Fruit fly (Drosophila melanogaster) ovary, adult (tissue): ENCODE results near the gene cmpy.
A peak's percentile ranks its signal among the peaks of the same experiment; 100 is the strongest.

Experiments used
- CG17801 ChIP-seq: fragments of 200-800 bp; optimal IDR thresholded peaks from 2 replicates; lab custom pipeline; 2019; ENCODE audit warnings: missing biosample characterization, mild to moderate bottlenecking, missing genetic modification characterization, moderate library complexity; ENCODE audit not compliant: partially characterized antibody

cmpy gene

DNA sequence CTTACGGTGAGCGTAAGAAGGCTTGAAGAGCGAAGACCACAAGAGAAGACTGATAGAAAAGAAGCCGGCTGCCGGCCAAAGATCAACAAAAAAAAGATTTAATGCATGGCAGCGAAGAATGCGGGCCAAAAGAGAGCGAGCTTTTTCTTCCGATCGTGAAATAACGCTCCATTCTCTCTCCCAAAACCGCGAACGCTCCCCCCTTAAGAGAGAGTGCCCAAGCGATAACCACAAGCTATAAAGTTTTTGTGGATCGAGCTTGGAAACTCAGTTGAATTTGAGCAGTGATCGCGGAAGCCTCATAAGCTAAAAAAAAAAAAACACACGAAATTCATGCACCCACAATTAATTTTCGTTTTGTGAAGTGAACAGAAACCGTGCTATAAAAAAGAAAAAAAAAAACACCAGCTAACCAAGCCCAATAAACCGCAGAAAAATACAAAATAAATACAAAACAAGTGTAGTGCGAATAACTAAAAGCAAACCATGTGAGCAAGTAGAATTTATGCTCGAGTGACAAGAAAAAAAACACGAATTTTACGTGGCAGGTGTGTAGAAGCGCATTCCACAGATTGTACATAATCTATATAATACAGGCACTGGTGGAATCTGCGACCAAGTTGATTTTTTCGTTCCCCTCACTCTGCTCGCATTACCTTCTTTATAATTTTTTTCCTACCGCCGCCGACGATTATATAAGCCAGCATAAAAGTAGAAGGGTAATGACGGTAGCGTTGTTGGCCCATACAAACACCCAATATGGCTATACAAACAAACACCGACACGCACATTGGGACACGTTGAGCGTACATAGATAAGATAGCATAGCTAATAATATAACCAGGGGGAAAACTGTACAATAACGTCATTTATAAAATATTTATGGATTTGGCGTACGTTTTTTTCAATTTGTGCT lies 11.6 kb upstream of the cmpy start, which contains the start of gene CG13252:
Gene CG13252, plus strand, starts transcription at position 269 of the 916 bp plus-strand sequence.
- TF ChIP-seq CG17801 (GFP tag; lab: Kevin White, UChicago), result peak; percentile 78

DNA sequence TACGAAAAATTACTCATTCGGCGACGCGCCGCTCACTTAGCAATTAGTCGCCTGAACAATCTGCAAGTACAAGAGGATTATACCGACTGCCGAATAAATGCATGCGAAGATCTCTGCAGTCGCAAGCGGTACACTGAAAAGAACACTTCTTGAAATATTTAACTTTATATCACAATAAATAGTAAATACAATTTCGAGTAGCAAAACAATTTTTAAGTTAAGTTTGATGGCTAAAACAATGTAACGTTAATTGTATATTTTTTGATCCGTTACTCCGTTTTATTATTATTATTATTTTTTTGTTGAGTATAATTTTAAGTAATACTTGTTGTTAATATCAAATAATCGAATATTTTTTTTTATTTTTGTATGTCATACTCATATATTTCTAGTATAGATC lies 10.4 kb upstream of the cmpy start:
- peak; percentile 27 for TF ChIP-seq CG17801 (GFP tag; lab: Kevin White, UChicago)

DNA sequence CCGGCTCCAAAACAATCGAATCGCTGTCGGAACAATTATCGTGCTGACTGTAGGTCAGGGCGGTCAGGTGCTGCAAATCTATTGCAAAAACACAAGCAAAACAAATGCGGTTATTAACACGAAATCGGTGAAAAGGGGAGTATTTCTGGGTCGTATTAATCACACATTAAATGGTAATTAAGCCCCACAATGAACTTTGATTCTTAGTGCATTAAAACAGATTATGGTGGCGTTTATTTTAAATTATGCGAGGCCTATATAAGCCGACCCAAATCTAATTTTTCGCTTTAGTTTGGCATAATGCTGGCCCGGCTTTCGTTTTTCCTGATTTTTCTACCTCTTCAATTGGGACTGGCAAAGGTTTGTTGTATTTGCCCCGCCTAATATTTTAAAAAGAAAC lies 5.2 kb downstream of the cmpy start, which contains the start of gene CG34260:
Gene CG34260, plus strand, starts transcription at position 301 of the 400 bp plus-strand sequence.
- TF ChIP-seq CG17801 (GFP tag; lab: Kevin White, UChicago), result no peak

DNA sequence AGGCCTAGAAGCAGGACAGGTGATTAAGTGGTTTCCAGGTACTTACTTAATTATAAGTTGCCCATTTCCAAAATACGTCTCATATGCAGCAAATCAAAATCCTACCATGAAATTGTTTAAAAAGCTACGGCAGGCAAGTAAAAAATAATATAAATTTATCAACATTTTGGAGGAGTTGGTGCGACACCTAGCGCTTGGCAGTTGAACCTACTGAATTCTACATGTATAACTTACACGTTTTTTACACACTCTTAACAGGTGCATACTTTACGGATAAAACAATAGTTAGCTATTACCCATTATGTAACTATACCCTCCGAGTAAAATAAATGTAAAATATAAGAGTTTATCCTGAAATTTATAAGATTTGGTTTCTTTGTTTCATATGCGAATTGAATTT lies 7.6 kb downstream of the cmpy start:
- TF ChIP-seq CG17801 (GFP tag; lab: Kevin White, UChicago), result no peak

DNA sequence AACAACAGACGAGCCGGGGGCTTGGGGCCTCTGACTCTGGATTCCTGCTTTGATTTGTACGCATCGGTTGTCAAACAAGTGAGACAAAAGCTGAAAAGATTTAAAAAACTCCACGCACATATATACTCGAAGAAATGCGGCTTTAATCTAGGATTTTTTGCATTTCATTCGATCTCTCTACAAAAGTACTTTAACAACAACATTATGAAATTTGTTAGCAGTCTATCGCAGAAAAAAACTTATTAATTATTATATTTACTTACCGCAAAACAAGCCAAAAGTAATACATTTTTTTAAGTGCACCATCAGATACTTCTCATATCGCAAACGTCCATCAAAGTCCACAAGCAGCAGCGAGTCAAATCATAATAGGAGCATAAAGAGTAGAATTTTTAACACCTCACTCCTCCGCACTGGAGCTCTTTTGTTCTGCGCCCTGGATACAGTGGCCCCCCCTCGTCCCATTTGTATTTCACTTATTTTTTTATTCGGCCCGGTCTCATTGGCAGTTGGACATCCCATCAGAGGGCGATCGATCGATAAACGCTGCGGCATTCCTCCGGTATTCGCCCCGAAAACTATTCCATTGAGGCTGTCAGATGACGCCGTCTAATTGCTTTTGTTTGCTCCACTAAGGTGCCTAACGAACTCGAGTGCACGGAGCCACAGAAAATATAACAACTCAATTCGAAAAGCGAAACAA lies 8.4 kb downstream of the cmpy start:
- no peak for TF ChIP-seq CG17801 (GFP tag; lab: Kevin White, UChicago)

DNA sequence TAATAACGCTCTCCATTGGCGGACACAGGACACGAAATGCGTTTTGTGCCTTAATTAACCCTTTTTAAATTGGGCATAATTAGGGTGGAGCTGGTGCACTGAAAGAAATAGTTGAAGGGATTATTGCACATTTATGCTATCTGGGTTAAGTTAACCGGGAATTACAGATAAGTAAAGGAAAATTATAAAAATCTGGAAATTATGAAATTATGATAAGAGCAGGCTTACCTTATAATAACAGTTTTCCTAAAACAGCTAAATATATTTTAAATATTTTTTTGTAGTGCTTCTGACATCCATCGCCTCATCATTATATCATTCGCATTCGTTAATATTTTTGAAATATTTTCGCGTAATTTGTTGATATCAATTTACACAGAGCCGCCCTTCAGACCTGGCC lies 11.8 kb downstream of the cmpy start:
- TF ChIP-seq CG17801 (GFP tag; lab: Kevin White, UChicago), result no peak

DNA sequence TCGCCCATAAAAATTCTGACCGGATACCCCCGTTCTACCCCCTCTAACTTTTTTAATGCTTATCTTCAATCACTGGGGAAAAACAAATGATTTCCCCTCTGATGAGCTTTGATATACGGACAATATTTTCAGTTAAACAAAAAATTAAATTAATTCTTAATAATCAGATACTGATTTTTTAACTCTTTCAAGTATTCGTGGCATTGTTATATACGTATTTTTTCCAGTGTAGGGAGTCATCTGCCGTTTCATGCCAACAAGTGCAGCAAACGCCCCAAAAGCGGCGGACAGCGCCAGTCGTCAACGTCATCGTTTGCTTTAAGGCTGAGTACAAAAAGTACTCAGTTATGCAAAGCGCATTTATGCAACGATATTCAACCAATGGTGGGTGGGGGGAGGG lies 18.3 kb downstream of the cmpy start:
- no peak for TF ChIP-seq CG17801 (GFP tag; lab: Kevin White, UChicago)

DNA sequence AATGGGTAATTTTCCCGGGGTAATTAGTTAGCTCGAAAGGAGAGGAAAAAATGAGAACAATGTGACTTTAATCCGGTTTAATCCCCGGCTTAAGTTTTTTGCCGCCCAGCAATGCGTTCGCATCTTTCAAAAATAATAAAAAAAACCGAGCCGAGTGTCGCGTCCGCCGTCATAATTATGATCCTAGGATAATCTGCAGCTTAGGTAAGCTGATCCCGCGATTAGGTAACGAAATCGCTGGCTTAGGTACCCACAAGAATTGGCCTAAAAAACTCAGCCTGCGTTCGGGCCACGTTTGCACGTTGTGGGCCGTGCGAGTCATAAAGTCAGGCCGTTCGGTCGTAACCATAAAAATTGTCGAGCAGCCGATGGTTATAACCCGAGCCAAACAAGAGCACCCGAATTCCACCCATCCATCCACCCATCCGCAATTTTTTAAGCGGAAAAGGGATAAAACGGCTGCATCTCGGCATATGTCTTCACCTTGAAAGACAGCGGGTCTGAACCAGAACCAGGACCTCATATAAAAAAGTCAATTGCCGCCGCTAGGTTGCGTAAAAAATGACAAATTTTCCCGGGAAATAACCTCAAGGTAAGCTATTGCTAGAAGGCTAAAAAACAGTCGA lies 21.7 kb downstream of the cmpy start:
- TF ChIP-seq CG17801 (GFP tag; lab: Kevin White, UChicago), result no peak

DNA sequence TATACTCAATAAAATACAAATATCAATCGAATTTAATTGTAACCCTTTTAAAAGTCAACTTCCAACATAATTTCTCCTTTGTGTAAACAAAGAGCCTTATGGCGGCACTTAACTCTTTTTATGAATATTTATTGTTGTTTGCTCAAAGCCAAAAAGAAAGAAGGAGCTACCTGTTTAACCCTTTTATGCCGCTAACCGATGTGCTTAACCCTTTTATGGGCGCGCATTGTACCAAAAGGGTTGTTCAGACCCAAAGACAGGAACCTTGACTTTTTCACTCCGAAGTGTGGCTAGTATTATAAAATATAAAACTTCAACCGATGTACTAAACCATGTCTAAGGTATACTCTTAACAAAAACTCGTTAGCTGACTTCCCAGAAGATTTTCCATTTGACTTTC lies 22.5 kb downstream of the cmpy start:
- no peak for TF ChIP-seq CG17801 (GFP tag; lab: Kevin White, UChicago)

DNA sequence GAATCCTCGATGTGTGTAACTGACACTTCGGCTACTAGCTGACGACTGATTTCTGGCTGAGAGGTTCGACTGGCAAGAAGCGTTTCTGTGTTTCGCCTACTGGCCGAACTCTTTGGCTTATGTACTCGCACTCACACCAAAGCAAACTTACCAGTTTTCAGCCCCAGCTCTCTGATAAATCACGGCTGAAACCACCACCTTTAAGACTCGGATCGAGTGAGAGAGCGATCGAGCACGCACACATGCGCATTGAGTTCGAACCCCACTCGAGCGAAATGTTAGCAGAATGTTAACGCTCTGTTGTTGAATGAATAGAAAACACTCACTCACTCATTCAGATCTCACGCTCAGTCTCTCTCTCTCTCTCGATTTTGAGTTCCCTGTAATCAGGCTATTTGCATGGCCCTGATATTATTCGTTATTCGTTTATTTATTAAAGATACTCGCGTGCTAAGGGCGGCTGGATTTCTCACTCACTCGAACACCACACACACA lies 23.6 kb downstream of the cmpy start, which contains the start of gene kni:
Gene kni, minus strand, starts transcription at position 51 of the 495 bp plus-strand sequence.
- no peak for TF ChIP-seq CG17801 (GFP tag; lab: Kevin White, UChicago)

DNA sequence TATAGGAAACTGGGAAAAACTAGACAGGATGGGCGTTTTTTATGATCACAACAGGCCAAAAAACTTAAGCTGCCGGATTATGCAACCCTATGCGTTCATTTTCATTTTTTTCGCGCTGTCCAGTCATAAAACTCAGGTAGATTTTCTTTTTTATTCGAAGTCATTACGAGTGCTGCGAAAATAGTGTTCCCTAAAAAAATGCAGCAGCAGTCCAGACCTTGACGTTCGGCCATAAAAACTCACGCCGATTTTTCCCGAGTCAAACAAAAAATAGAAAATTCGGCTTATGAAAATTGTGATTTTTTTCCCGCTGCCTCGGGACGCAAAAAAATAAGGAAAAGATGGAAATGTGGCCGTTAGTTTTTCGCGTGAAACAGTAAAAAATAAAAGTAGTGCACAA lies 24.4 kb downstream of the cmpy start:
- no peak for TF ChIP-seq CG17801 (GFP tag; lab: Kevin White, UChicago)

DNA sequence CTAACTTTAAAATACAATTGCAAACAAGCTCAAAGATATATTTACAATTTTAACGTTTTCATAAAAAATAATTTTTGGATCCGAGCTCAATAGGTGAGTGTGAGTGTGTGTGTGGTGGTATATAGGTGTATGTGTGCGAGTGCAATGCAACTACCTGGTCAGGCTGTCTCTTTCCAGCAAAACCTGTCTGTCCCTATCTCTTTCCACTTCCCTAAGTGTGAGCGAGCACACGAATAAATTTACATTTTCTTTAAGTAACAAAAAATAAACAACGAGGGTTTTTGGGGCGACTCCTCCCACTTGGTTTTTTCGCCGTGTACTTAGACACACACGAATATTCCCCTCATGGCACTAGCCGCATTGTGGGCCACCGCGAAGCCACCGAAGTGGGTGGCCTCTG lies 26.5 kb downstream of the cmpy start:
- TF ChIP-seq CG17801 (GFP tag; lab: Kevin White, UChicago), result no peak

DNA sequence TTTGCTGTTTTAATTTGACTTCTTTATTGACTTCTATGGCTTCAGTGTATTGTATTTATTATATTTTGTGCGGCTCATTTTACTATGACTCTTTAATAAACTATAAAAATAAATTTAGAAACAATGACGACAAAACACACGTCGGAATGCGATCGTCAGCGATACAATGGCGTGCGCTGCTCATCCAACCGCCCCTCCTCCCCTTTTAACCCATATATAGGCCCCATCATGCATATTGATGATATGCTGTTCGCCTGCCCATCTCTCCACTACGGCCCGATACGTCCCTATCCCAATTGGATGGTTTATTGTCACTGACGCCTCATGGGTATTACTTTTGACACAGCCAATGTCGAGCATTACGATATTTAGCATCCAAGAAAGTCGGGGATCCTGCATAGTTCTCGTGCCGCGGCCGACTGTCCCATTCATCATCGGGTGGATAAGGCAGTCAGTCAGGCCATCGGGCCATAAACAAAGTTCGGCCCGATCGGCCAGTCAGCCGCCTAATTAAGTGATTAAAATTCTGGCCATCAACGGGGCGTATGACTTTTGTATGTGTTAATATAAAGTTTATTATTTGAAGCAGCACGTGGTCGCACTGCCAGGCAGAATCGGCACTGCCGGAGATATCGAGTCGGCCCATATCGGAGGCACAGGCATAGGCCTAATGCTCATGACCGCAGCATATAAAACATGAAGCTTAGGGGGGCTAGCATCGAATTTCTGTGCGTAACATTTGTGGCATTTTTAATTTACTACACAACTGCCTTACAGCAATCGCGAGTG lies 27.9 kb downstream of the cmpy start:
- TF ChIP-seq CG17801 (GFP tag; lab: Kevin White, UChicago), result no peak

DNA sequence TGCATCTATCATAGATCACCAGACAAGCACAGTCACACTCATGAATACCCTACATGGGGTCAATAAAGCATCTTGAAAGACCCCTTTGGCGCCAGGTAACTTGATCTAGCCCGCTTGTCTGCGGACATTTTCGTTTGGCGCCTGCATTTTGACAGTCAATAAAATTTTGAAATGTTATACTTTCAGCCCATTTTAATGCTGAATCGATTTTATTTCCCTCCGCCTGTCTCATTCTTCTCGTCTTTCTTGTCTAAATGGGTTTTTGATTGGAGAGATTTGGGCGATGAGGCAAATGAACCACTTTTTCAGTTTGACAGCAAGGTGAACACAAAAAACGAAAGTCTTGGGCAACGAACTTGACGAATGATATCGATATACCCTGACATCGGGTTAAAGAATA lies 28.9 kb downstream of the cmpy start:
- no peak for TF ChIP-seq CG17801 (GFP tag; lab: Kevin White, UChicago)
